Worm (Caenorhabditis elegans): ENCODE results near the gene eff-1.

Gene eff-1

ce11 chrII:8386897-8387296 is 40.4 kb downstream of the eff-1 start:
- TF ChIP-seq cog-1 (tag; optimal IDR thresholded peaks at IDR 0.05), result no peak
- TF ChIP-seq T22C8.4 (GFP tag; IDR thresholded peaks at IDR 0.05), result no peak
- TF ChIP-seq tab-1 (GFP tag; IDR thresholded peaks at IDR 0.05), result no peak
- TF ChIP-seq med-1 (GFP tag; optimal IDR thresholded peaks at IDR 0.05; ENCODE audit: insufficient read depth), result no peak
- TF ChIP-seq ref-1 (GFP tag; conservative IDR thresholded peaks at IDR 0.05), result no peak
- TF ChIP-seq klf-2 (GFP tag; conservative IDR thresholded peaks at IDR 0.05), result no peak
- TF ChIP-seq ztf-29 (GFP tag; IDR thresholded peaks at IDR 0.05), result no peak
- no peak for TF ChIP-seq ztf-23 (GFP tag; IDR thresholded peaks at IDR 0.05)
- TF ChIP-seq flt-1 (GFP tag; IDR thresholded peaks at IDR 0.05), result no peak

DNA sequence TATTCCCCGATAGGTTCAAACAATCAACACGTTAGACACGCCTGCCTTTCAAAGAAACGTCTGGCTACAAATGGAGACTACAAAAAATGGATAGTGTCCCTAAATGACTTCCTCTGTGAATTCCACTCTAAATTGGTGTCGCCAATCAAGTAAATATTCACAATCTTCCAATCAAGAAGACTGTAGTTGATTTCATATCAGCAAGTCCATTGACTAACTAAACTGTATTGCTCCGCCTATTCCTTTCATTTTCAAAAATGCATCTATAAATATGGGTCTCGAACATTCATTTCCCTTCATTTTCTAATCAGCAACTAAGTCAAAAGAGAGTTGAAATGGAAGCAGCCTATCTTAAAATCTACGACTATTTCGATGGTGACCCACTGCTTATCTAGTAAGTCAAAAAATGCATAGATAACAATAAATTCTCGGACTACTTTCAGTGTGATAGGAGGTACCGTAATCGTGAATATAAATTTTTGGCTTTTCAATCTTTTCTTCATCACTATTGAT is 41.6 kb downstream of the eff-1 start, which contains the start of gene drd-1:
Gene drd-1, plus strand, starts transcription at position 51 of the 513 bp plus-strand sequence.
- TF ChIP-seq tab-1 (GFP tag; IDR thresholded peaks at IDR 0.05), result no peak
- TF ChIP-seq ztf-23 (GFP tag; IDR thresholded peaks at IDR 0.05), result no peak
- TF ChIP-seq ztf-29 (GFP tag; IDR thresholded peaks at IDR 0.05), result no peak
- TF ChIP-seq klf-2 (GFP tag; conservative IDR thresholded peaks at IDR 0.05), result no peak
- no peak for TF ChIP-seq cog-1 (tag; optimal IDR thresholded peaks at IDR 0.05)
- no peak for TF ChIP-seq ref-1 (GFP tag; conservative IDR thresholded peaks at IDR 0.05)
- TF ChIP-seq flt-1 (GFP tag; IDR thresholded peaks at IDR 0.05), result no peak
- no peak for TF ChIP-seq T22C8.4 (GFP tag; IDR thresholded peaks at IDR 0.05)
- TF ChIP-seq med-1 (GFP tag; optimal IDR thresholded peaks at IDR 0.05; ENCODE audit: insufficient read depth), result no peak

- TF ChIP-seq ref-1 (GFP tag; conservative IDR thresholded peaks at IDR 0.05) (no peak), ztf-23 (GFP tag; IDR thresholded peaks at IDR 0.05) (no peak), flt-1 (GFP tag; IDR thresholded peaks at IDR 0.05) (no peak), ztf-29 (GFP tag; IDR thresholded peaks at IDR 0.05) (no peak), cog-1 (tag; optimal IDR thresholded peaks at IDR 0.05) (no peak), T22C8.4 (GFP tag; IDR thresholded peaks at IDR 0.05) (no peak), tab-1 (GFP tag; IDR thresholded peaks at IDR 0.05) (no peak), med-1 (GFP tag; optimal IDR thresholded peaks at IDR 0.05; ENCODE audit: insufficient read depth) (no peak), klf-2 (GFP tag; conservative IDR thresholded peaks at IDR 0.05) (no peak)
These were observed 44.3 kb downstream of the eff-1 start, which contains the start of gene F49E12.10 for ce11 chrII:8390751-8391150. Gene F49E12.10 (plus strand): TSS chrII:8391051.

DNA sequence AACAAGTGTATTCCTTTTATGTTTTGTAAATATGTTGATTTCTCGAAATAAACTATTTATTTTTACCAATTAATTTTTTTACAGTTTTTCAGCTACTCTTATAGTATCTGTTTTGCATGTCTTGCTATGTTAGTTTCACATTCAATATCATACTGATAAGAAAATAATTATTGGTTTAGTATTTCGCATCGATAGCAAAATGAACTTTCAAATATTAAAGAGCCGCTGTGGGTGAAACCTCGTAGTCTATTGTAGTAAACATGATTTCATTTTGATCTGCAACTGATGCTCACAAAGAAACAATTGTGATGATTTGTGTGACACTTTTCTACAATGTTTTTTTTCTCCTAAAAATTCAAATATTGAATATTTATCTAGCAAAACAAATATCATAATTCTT is 45.7 kb downstream of the eff-1 start:
- TF ChIP-seq ref-1 (GFP tag; conservative IDR thresholded peaks at IDR 0.05) (no peak), ztf-23 (GFP tag; IDR thresholded peaks at IDR 0.05) (no peak), ztf-29 (GFP tag; IDR thresholded peaks at IDR 0.05) (no peak), T22C8.4 (GFP tag; IDR thresholded peaks at IDR 0.05) (no peak), klf-2 (GFP tag; conservative IDR thresholded peaks at IDR 0.05) (no peak), med-1 (GFP tag; optimal IDR thresholded peaks at IDR 0.05; ENCODE audit: insufficient read depth) (no peak), tab-1 (GFP tag; IDR thresholded peaks at IDR 0.05) (no peak), cog-1 (tag; optimal IDR thresholded peaks at IDR 0.05) (no peak), flt-1 (GFP tag; IDR thresholded peaks at IDR 0.05) (no peak)

DNA sequence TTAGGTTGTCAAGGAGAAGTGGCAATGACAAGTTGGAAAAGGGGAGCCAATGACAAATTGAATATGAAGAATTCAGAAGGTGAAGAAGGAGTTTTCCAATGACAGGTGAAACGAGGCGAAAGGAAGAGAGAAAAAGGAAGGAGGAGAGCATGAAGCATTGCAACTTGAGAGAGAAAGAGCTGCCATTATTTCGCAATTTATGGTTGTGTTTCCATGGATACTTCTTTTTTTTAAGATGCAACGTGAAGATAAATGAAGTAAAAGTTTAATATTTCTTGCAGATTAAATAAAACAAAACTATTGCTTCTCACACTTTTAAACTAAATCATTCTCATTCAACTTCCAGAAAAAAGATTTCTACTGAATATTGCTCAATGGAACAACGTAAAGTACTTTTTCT is 47.7 kb downstream of the eff-1 start, which contains the start of gene F49E12.8:
Gene F49E12.8, minus strand, starts transcription at position 101 of the 400 bp plus-strand sequence.
- no peak for TF ChIP-seq cog-1 (tag; optimal IDR thresholded peaks at IDR 0.05)
- TF ChIP-seq ztf-23 (GFP tag; IDR thresholded peaks at IDR 0.05), result no peak
- TF ChIP-seq flt-1 (GFP tag; IDR thresholded peaks at IDR 0.05), result no peak
- no peak for TF ChIP-seq tab-1 (GFP tag; IDR thresholded peaks at IDR 0.05)

DNA sequence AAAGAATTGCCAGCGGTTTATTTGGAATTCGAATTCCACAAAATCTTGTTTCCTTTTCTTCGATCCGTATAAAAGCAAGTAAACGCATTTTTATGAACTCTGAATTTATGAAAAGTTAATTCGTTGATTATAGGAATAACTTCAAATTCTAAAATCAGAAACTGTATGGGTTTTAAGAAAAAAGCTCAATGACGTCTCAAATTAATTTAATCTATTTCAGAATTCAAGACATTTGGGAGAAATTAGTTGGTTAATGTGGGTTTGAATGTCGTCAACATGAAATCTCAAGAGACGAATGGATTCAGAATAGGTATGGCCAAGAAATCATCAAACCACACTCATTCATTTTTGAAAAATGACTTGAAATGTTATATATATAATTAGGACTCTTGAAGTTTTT is 49.6 kb downstream of the eff-1 start, which contains the start of gene F49E12.7:
Gene F49E12.7, minus strand, starts transcription at position 101 of the 400 bp plus-strand sequence.
- TF ChIP-seq ref-1 (GFP tag; conservative IDR thresholded peaks at IDR 0.05) (no peak), T22C8.4 (GFP tag; IDR thresholded peaks at IDR 0.05) (no peak)

ce11 chrII:8399064-8399463 is 52.6 kb downstream of the eff-1 start, which contains the start of gene dod-23:
Gene dod-23 (minus strand): TSS chrII:8399164.
- TF ChIP-seq tab-1 (GFP tag; IDR thresholded peaks at IDR 0.05), result no peak
- TF ChIP-seq ztf-29 (GFP tag; IDR thresholded peaks at IDR 0.05), result no peak
- no peak for TF ChIP-seq ref-1 (GFP tag; conservative IDR thresholded peaks at IDR 0.05)
- TF ChIP-seq cog-1 (tag; optimal IDR thresholded peaks at IDR 0.05), result no peak
- no peak for TF ChIP-seq klf-2 (GFP tag; conservative IDR thresholded peaks at IDR 0.05)
- TF ChIP-seq med-1 (GFP tag; optimal IDR thresholded peaks at IDR 0.05; ENCODE audit: insufficient read depth), result no peak
- no peak for TF ChIP-seq T22C8.4 (GFP tag; IDR thresholded peaks at IDR 0.05)
- TF ChIP-seq ztf-23 (GFP tag; IDR thresholded peaks at IDR 0.05), result no peak
- TF ChIP-seq flt-1 (GFP tag; IDR thresholded peaks at IDR 0.05), result no peak

DNA sequence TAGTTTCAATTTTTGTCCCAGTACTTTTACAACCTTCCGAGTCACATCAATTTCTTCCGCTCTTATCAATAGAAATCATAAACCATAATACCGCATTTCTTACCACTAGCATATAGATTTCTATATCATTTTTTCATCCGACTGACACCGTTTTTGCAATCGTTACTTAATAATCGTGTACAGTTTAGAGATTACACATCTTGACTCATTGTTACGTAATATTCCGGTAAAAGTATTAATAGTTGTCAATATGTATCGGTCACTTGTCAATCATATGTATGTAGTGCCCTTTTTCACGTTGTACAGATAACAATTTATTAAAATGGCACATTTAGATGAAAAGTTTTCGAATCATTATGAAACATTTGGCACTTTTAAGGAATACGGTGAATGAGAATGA is 53.5 kb downstream of the eff-1 start:
- TF ChIP-seq tab-1 (GFP tag; IDR thresholded peaks at IDR 0.05) (no peak), cog-1 (tag; optimal IDR thresholded peaks at IDR 0.05) (no peak), ref-1 (GFP tag; conservative IDR thresholded peaks at IDR 0.05) (no peak), klf-2 (GFP tag; conservative IDR thresholded peaks at IDR 0.05) (no peak), flt-1 (GFP tag; IDR thresholded peaks at IDR 0.05) (no peak), T22C8.4 (GFP tag; IDR thresholded peaks at IDR 0.05) (no peak)

All from whole organism, midembryonic.